Worm (Caenorhabditis elegans) whole organism, L4 larva: ENCODE data around the gene Y39E4B.6.

ENCODE experiments used
- D1046.2 ChIP-seq: fragments of 200-800 bp; sonication (Bioruptor generic); IDR thresholded peaks from 2 replicates; pipeline ENCODE4 v1.3.6; 2022; ENCODE audit warnings: missing genetic modification characterization, missing compliant biosample characterization
- F10B5.3 ChIP-seq: sonication (generic microtip); optimal IDR thresholded peaks from 2 replicates; lab custom pipeline; 2016; ENCODE audit warnings: mild to moderate bottlenecking, missing genetic modification characterization, missing compliant biosample characterization
- F26F4.8 ChIP-seq: fragments of 200-800 bp; sonication (Bioruptor generic); conservative IDR thresholded peaks from 2 replicates; pipeline ENCODE4 v1.3.6; 2022; ENCODE audit warnings: missing genetic modification characterization, missing compliant biosample characterization
- F49E8.2 ChIP-seq: sonication (generic microtip); optimal IDR thresholded peaks from 2 replicates; lab custom pipeline; 2016; ENCODE audit warnings: missing compliant biosample characterization, mild to moderate bottlenecking, missing genetic modification characterization, borderline replicate concordance
- T20F7.1 ChIP-seq: fragments of 200-800 bp; sonication (Bioruptor generic); optimal IDR thresholded peaks from 2 replicates; lab custom pipeline; 2018; ENCODE audit warnings: mild to moderate bottlenecking, missing genetic modification characterization, missing compliant biosample characterization
- T26A8.4 ChIP-seq: fragments of 200-800 bp; sonication (Bioruptor generic); IDR thresholded peaks from 2 replicates; pipeline ENCODE4 v1.3.6; 2022; ENCODE audit warnings: missing genetic modification characterization, missing compliant biosample characterization
- Y48G9A.11 ChIP-seq: fragments of 200-800 bp; sonication (Bioruptor generic); IDR thresholded peaks from 2 replicates; pipeline ENCODE4 v1.3.6; 2022; ENCODE audit warnings: missing genetic modification reagents, missing genetic modification characterization, missing compliant biosample characterization
- ZK546.5 ChIP-seq, 2 experiments: sonication (generic microtip); optimal IDR thresholded peaks; 2 replicates each; lab custom pipeline; 2017; ENCODE audit warnings: missing biosample characterization in 2 of 2, missing genetic modification characterization in 2 of 2
- aha-1 ChIP-seq: fragments of 150-350 bp; peaks from one replicate; lab custom pipeline; 2014; ENCODE audit warnings: missing biosample characterization, missing genetic modification characterization
- aly-2 ChIP-seq: sonication (generic microtip); optimal IDR thresholded peaks from 2 replicates; lab custom pipeline; 2018; ENCODE audit warnings: missing biosample characterization, missing genetic modification characterization
- attf-4 ChIP-seq: sonication (generic microtip); optimal IDR thresholded peaks from 3 replicates; lab custom pipeline; 2017; ENCODE audit warnings: missing biosample characterization, missing genetic modification characterization
- ceh-20 ChIP-seq: fragments of 200-800 bp; sonication (Bioruptor generic); IDR thresholded peaks from 2 replicates; pipeline ENCODE4 v1.3.6; 2022; ENCODE audit warnings: missing genetic modification reagents, missing genetic modification characterization, missing compliant biosample characterization
- ceh-44 ChIP-seq: fragments of 200-800 bp; sonication (Bioruptor generic); IDR thresholded peaks from 2 replicates; pipeline ENCODE4 v1.3.6; 2022; ENCODE audit warnings: missing genetic modification reagents, missing genetic modification characterization, missing compliant biosample characterization
- ceh-62 ChIP-seq: sonication (generic microtip); optimal IDR thresholded peaks from 2 replicates; lab custom pipeline; 2017; ENCODE audit warnings: missing biosample characterization, missing genetic modification characterization
- ces-1 ChIP-seq: fragments of 150-350 bp; sonication (generic microtip); optimal IDR thresholded peaks from 4 replicates; lab custom pipeline; 2014; ENCODE audit warnings: missing biosample characterization, missing genetic modification reagents, missing genetic modification characterization
- daf-8 ChIP-seq: fragments of 200-800 bp; sonication (Bioruptor generic); IDR thresholded peaks from 2 replicates; pipeline ENCODE4 v1.3.6; 2022; ENCODE audit warnings: missing genetic modification characterization, missing compliant biosample characterization
- dmd-6 ChIP-seq: fragments of 200-800 bp; sonication (Bioruptor generic); IDR thresholded peaks from 2 replicates; pipeline ENCODE4 v1.3.6; 2022; ENCODE audit warnings: missing genetic modification reagents, missing genetic modification characterization, missing compliant biosample characterization
- dmd-8 ChIP-seq: fragments of 200-800 bp; sonication (Bioruptor generic); IDR thresholded peaks from 2 replicates; pipeline ENCODE4 v1.3.6; 2022; ENCODE audit warnings: missing genetic modification characterization, missing compliant biosample characterization
- dve-1 ChIP-seq: sonication (generic microtip); optimal IDR thresholded peaks from 2 replicates; lab custom pipeline; 2017; ENCODE audit warnings: antibody characterized with exemption, mild to moderate bottlenecking, missing genetic modification characterization, missing compliant biosample characterization; ENCODE audit not compliant: insufficient read depth
- egl-43 ChIP-seq: fragments of 200-800 bp; sonication (Bioruptor generic); IDR thresholded peaks from 2 replicates; pipeline ENCODE4 v1.3.6; 2022; ENCODE audit warnings: missing genetic modification reagents, missing genetic modification characterization, missing compliant biosample characterization
- fkh-10 ChIP-seq: fragments of 150-350 bp; optimal IDR thresholded peaks from 2 replicates; lab custom pipeline; 2014; ENCODE audit warnings: missing biosample characterization, missing genetic modification reagents, missing genetic modification characterization
- hif-1 ChIP-seq, 2 experiments: sonication (generic microtip); optimal IDR thresholded peaks; 2 replicates each; lab custom pipeline; 2016 to 2017; ENCODE audit warnings: missing compliant biosample characterization in 2 of 2, missing genetic modification characterization in 2 of 2, missing genetic modification reagents in 2 of 2, missing genotype in 2 of 2, mild to moderate bottlenecking in 1 of 2
- lim-7 ChIP-seq: fragments of 200-800 bp; sonication (Bioruptor generic); IDR thresholded peaks from 2 replicates; pipeline ENCODE4 v1.3.6; 2022; ENCODE audit warnings: missing genetic modification characterization, missing compliant biosample characterization
- lin-15B ChIP-seq: fragments of 150-350 bp; sonication (generic microtip); optimal IDR thresholded peaks from 3 replicates; lab custom pipeline; 2014; ENCODE audit warnings: missing biosample characterization, missing genetic modification characterization
- madf-5 ChIP-seq, 2 experiments: fragments of 200-800 bp; sonication (Bioruptor generic); IDR thresholded peaks; 2 replicates each; pipeline ENCODE4 v1.3.6; 2022; ENCODE audit warnings: missing compliant biosample characterization in 2 of 2, missing genetic modification characterization in 2 of 2
- mxl-2 ChIP-seq: fragments of 200-800 bp; sonication (Bioruptor generic); conservative IDR thresholded peaks from 2 replicates; pipeline ENCODE4 v1.3.6; 2022; ENCODE audit warnings: missing genetic modification reagents, missing genetic modification characterization, missing compliant biosample characterization
- mxl-3 ChIP-seq: fragments of 200-800 bp; sonication (Bioruptor generic); optimal IDR thresholded peaks from 2 replicates; lab custom pipeline; 2018; ENCODE audit warnings: mild to moderate bottlenecking, missing genetic modification characterization, missing compliant biosample characterization
- nhr-10 ChIP-seq: fragments of 150-350 bp; optimal IDR thresholded peaks from 2 replicates; lab custom pipeline; 2014; ENCODE audit warnings: missing biosample characterization, missing genetic modification characterization
- nhr-102 ChIP-seq: sonication (generic microtip); optimal IDR thresholded peaks from 2 replicates; lab custom pipeline; 2016; ENCODE audit warnings: mild to moderate bottlenecking, missing genetic modification characterization, moderate library complexity, missing compliant biosample characterization
- nhr-25 ChIP-seq: sonication (generic microtip); optimal IDR thresholded peaks from 2 replicates; lab custom pipeline; 2017; ENCODE audit warnings: missing genetic modification characterization, mild to moderate bottlenecking, missing compliant biosample characterization, antibody characterized with exemption, moderate library complexity, borderline replicate concordance; ENCODE audit not compliant: insufficient read depth
- nhr-41 ChIP-seq: fragments of 200-800 bp; sonication (Bioruptor generic); IDR thresholded peaks from 2 replicates; pipeline ENCODE4 v1.3.6; 2022; ENCODE audit warnings: missing genetic modification reagents, missing genetic modification characterization, missing compliant biosample characterization
- nhr-42 ChIP-seq: fragments of 200-800 bp; sonication (Bioruptor generic); IDR thresholded peaks from 2 replicates; pipeline ENCODE4 v1.3.6; 2022; ENCODE audit warnings: missing genetic modification characterization, missing compliant biosample characterization
- nhr-6 ChIP-seq: fragments of 150-350 bp; optimal IDR thresholded peaks from 2 replicates; lab custom pipeline; 2014; ENCODE audit warnings: missing biosample characterization, missing genetic modification characterization
- pha-4 ChIP-seq, 2 experiments: fragments of 150-350 bp in 1 of 2; fragments of 200-800 bp in 1 of 2; sonication (Bioruptor generic) in 1 of 2; IDR thresholded peaks in 1 of 2; optimal IDR thresholded peaks in 1 of 2; 2 replicates each; pipeline versions ENCODE4 v1.3.6 to Lab custom; 2014 to 2022; ENCODE audit warnings: missing genetic modification characterization in 2 of 2, missing genetic modification reagents in 2 of 2, missing biosample characterization in 1 of 2, missing compliant biosample characterization in 1 of 2
- rbr-2 ChIP-seq: sonication (generic microtip); optimal IDR thresholded peaks from 2 replicates; lab custom pipeline; 2016; ENCODE audit warnings: missing genotype, missing genetic modification characterization, missing compliant biosample characterization
- set-16 ChIP-seq: fragments of 200-800 bp; sonication (Bioruptor generic); IDR thresholded peaks from 2 replicates; pipeline ENCODE4 v1.3.6; 2022; ENCODE audit warnings: missing genetic modification reagents, missing genetic modification characterization, missing compliant biosample characterization
- skn-1 ChIP-seq: fragments of 150-350 bp; optimal IDR thresholded peaks from 2 replicates; lab custom pipeline; 2014; ENCODE audit warnings: missing biosample characterization, missing genetic modification characterization
- snpc-1.2 ChIP-seq: fragments of 200-800 bp; sonication (Bioruptor generic); IDR thresholded peaks from 2 replicates; pipeline ENCODE4 v1.3.6; 2022; ENCODE audit warnings: missing genetic modification reagents, missing genetic modification characterization, missing compliant biosample characterization
- snpc-4 ChIP-seq: fragments of 150-350 bp; optimal IDR thresholded peaks from 2 replicates; lab custom pipeline; 2014; ENCODE audit warnings: missing biosample characterization, missing genetic modification characterization
- spr-1 ChIP-seq: sonication (generic microtip); optimal IDR thresholded peaks from 2 replicates; lab custom pipeline; 2016; ENCODE audit warnings: mild to moderate bottlenecking, missing genetic modification characterization, missing compliant biosample characterization
- tag-97 ChIP-seq: fragments of 200-800 bp; sonication (Bioruptor generic); IDR thresholded peaks from 2 replicates; pipeline ENCODE4 v1.3.6; 2022; ENCODE audit warnings: missing genetic modification characterization, missing compliant biosample characterization
- unc-130 ChIP-seq: sonication (generic microtip); optimal IDR thresholded peaks from 2 replicates; lab custom pipeline; 2016; ENCODE audit warnings: missing genetic modification reagents, missing genetic modification characterization, missing compliant biosample characterization
- unc-39 ChIP-seq: sonication (generic microtip); optimal IDR thresholded peaks from 2 replicates; lab custom pipeline; 2017; ENCODE audit warnings: missing biosample characterization, missing genetic modification characterization
- unc-62 ChIP-seq, 3 experiments: fragments of 150-350 bp in 1 of 3; sonication (generic microtip); optimal IDR thresholded peaks in 2 of 3; peaks in 1 of 3; 1 replicate in 1 of 3; 2 replicates in 2 of 3; lab custom pipeline; 2014 to 2017; ENCODE audit warnings: missing biosample characterization in 3 of 3, missing genetic modification characterization in 3 of 3, missing genetic modification reagents in 3 of 3, missing genotype in 1 of 3
- zag-1 ChIP-seq: fragments of 150-350 bp; optimal IDR thresholded peaks from 2 replicates; lab custom pipeline; 2014; ENCODE audit warnings: missing biosample characterization, missing genetic modification characterization
- zfp-3 ChIP-seq: fragments of 200-800 bp; sonication (Bioruptor generic); conservative IDR thresholded peaks from 2 replicates; pipeline ENCODE4 v1.3.6; 2022; ENCODE audit warnings: missing genetic modification reagents, missing genetic modification characterization, missing compliant biosample characterization
- zip-2 ChIP-seq: fragments of 150-350 bp; optimal IDR thresholded peaks from 2 replicates; lab custom pipeline; 2014; ENCODE audit warnings: missing biosample characterization, missing genetic modification characterization
- ztf-11 ChIP-seq: fragments of 150-350 bp; optimal IDR thresholded peaks from 2 replicates; lab custom pipeline; 2014; ENCODE audit warnings: missing biosample characterization, missing genetic modification characterization

Gene Y39E4B.6

DNA sequence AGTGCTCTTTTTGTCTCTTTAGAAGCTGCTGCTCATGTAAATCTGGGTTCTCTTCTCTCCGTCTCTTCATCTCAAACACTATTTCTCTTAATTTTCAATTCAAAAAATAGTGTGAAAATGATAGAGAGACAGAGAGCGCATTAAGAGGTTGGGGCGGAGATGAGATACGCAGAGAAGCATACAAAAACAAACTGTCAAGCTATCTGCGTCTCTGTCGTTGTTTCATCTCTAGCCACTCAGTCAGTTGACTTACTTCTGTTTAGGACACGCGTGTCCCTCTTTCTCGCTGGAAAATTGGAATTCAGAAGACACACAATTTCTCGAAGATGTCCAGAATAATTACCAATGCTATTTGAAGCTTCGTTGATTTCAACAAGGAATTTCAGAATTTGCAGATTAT, 9.4 kb upstream of the Y39E4B.6 start (continued):
- TF ChIP-seq ceh-20 (GFP tag; lab: Robert Waterston, UW): peak; percentile 80
- no peak for TF ChIP-seq unc-130 (GFP tag; lab: Kevin White, UChicago)
- no peak for TF ChIP-seq F49E8.2 (tag; lab: Kevin White, UChicago)
- peak; percentile 97 for TF ChIP-seq fkh-10 (GFP tag; lab: Kevin White, UChicago)
- no peak for TF ChIP-seq madf-5 (GFP tag; IDR thresholded peaks at IDR 0.05; lab: Robert Waterston, UW)
- TF ChIP-seq zfp-3 (GFP tag; lab: Robert Waterston, UW): no peak
- peak in 1 of 2 experiments; percentile 55 for TF ChIP-seq hif-1 (tag; optimal IDR thresholded peaks at IDR 0.05; lab: Kevin White, UChicago)
- no peak for TF ChIP-seq D1046.2 (GFP tag; lab: Robert Waterston, UW)
- no peak for TF ChIP-seq tag-97
- TF ChIP-seq zip-2 (tag; lab: Kevin White, UChicago): no peak
- TF ChIP-seq T20F7.1 (GFP tag; lab: Kevin White, UChicago): peak; percentile 80
- peak; percentile 60 for TF ChIP-seq nhr-25 (tag; lab: Kevin White, UChicago)
- TF ChIP-seq daf-8 (GFP tag; lab: Robert Waterston, UW): no peak
- peak; percentile 81 for TF ChIP-seq rbr-2 (tag; lab: Kevin White, UChicago)
- TF ChIP-seq mxl-2 (GFP tag; lab: Robert Waterston, UW): no peak
- TF ChIP-seq spr-1 (tag; lab: Kevin White, UChicago): no peak
- peak; percentile 66; the same call in 1 of the 2 replicates for TF ChIP-seq pha-4 (GFP tag; IDR thresholded peaks at IDR 0.05; lab: Robert Waterston, UW)
- TF ChIP-seq pha-4 (tag; optimal IDR thresholded peaks at IDR 0.05; lab: Kevin White, UChicago): peak; percentile 77
- peak; percentile 18 for TF ChIP-seq zag-1
- no peak for TF ChIP-seq Y48G9A.11 (GFP tag; lab: Robert Waterston, UW)

DNA sequence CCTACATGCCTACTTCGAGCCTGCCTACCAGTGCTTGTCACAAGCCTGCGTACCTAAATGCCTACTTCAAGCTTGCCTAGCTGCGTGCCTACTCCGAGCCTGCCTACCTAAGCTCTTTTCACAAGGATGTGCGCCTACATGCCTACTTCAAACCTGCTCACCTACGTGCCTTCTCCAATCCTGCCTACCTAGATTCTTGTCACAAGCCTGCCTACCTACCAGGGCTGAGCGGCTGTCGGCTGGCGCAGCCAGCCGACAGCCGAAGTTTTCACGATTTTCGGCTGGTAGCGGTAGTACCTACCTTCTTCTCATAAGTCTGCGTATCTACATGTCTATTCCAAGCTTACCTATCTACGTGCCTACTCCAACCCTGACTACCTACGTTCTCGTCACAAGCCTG, 8.8 kb upstream of the Y39E4B.6 start:
- no peak for TF ChIP-seq nhr-6
- peak; percentile 61 for TF ChIP-seq aha-1 (tag; lab: Kevin White, UChicago)
- no peak for TF ChIP-seq mxl-2 (GFP tag; lab: Robert Waterston, UW)
- TF ChIP-seq set-16: peak; percentile 56
- TF ChIP-seq dmd-8 (GFP tag; lab: Robert Waterston, UW): no peak
- TF ChIP-seq T26A8.4 (GFP tag; lab: Robert Waterston, UW): no peak; the same call in 1 of the 2 replicates
- no peak for TF ChIP-seq nhr-42 (GFP tag; lab: Robert Waterston, UW)
- no peak for TF ChIP-seq attf-4 (tag; lab: Kevin White, UChicago)
- no peak for TF ChIP-seq ztf-11
- TF ChIP-seq lim-7: no peak
- no peak for TF ChIP-seq madf-5 (GFP tag; IDR thresholded peaks at IDR 0.05; lab: Robert Waterston, UW)
- no peak for TF ChIP-seq egl-43 (GFP tag; lab: Robert Waterston, UW)
- no peak for TF ChIP-seq snpc-1.2
- no peak for TF ChIP-seq ces-1
- TF ChIP-seq nhr-10 (tag; lab: Kevin White, UChicago): no peak
- no peak for TF ChIP-seq skn-1 (tag; lab: Kevin White, UChicago)
- TF ChIP-seq ZK546.5 (tag; optimal IDR thresholded peaks at IDR 0.05; lab: Kevin White, UChicago): no peak

DNA sequence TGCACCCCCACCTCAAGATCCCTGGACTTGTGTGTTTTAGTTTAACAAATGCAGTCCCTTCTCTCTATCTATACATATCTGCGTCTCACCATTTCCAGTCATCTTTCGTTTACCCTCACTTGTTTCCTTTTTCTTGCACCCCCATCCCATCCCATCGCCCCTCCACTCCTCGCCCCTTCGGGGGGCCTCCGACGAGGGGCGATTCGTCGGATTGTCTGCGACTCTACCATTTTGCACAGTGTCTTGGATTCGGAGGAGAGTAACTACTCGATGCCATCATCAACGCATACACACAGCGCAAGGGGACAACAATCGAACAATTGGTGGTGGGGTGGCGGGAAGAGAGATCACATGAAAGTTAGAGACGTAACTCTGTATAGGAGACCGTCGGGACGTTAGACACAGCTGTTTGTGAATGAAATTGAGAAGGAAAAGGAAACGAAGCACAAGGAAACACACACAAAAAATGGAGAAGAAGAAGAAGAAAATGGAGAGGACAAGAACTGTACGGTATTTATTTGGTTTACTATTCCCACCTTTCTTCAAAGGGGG, 8.1 kb upstream of the Y39E4B.6 start:
- TF ChIP-seq nhr-41 (peak; percentile 23; the same call in 1 of the 2 replicates), ceh-62 (tag; lab: Kevin White, UChicago) (no peak), ZK546.5 (tag; optimal IDR thresholded peaks at IDR 0.05; lab: Kevin White, UChicago) (no peak), snpc-4 (tag; lab: Kevin White, UChicago) (peak; percentile 28), unc-62 (GFP tag; optimal IDR thresholded peaks at IDR 0.05 in 1 of 2; lab: Kevin White, UChicago) (peak in 1 of 2 experiments; percentile 97), unc-62 (tag; optimal IDR thresholded peaks at IDR 0.05; lab: Kevin White, UChicago) (peak; percentile 71), nhr-102 (tag; lab: Kevin White, UChicago) (peak; percentile 72), aly-2 (tag; lab: Kevin White, UChicago) (no peak), F26F4.8 (GFP tag; lab: Robert Waterston, UW) (no peak), F10B5.3 (peak; percentile 21), pha-4 (GFP tag; IDR thresholded peaks at IDR 0.05; lab: Robert Waterston, UW) (peak; percentile 47; the same call in 1 of the 2 replicates), pha-4 (tag; optimal IDR thresholded peaks at IDR 0.05; lab: Kevin White, UChicago) (peak; percentile 46), dmd-6 (GFP tag; lab: Robert Waterston, UW) (peak; percentile 72), unc-39 (tag; lab: Kevin White, UChicago) (peak; percentile 35), mxl-3 (GFP tag; lab: Kevin White, UChicago) (peak; percentile 94), ceh-44 (GFP tag; lab: Robert Waterston, UW) (no peak), ceh-20 (GFP tag; lab: Robert Waterston, UW) (peak; percentile 89), dve-1 (tag; lab: Kevin White, UChicago) (peak; percentile 93), lin-15B (tag; lab: Kevin White, UChicago) (no peak)
